Worm (Caenorhabditis elegans): Measurements from ENCODE around the gene C05C12.4.
"Not testable (repeated sequence)": the region's sequence is repeated elsewhere in the genome, so short reads cannot be mapped to it uniquely, and the experiment has no call there.

DNA sequence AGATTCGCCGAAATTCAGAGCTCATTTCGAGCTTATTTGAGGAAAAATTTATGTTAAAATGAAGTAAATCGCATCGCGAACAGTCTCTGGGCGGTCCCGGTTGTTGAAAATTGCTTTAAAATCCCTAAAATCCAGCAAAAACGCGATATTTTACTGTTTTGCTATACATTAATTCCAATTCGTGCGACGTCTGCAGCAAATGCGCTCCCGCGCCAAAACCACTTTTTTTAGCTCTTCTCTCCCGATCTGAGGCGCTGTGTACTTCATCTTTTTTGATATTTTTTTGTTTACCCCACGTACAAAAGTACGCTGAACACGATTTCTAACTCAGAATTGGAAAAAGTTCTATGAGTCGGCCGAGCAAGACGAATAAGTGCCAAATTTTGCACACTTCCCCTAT, 48.9 kb downstream of the C05C12.4 start, which contains the start of gene R07H5.16:
- TF ChIP-seq nhr-237 (tag; optimal IDR thresholded peaks at IDR 0.05); aly-2 (tag; optimal IDR thresholded peaks at IDR 0.05); nhr-25 (tag; optimal IDR thresholded peaks at IDR 0.05); nhr-76 (tag; optimal IDR thresholded peaks at IDR 0.05); lin-39 (tag; optimal IDR thresholded peaks at IDR 0.05); elt-3 (tag; optimal IDR thresholded peaks at IDR 0.05); unc-62 (GFP tag; optimal IDR thresholded peaks at IDR 0.05); nhr-12 (tag; optimal IDR thresholded peaks at IDR 0.05); mml-1 (tag; optimal IDR thresholded peaks at IDR 0.05): not testable (repeated sequence)

Measured in whole organism, L3 larva.